Worm (Caenorhabditis elegans): Measurements from ENCODE around the gene sdz-33.

Gene sdz-33

DNA sequence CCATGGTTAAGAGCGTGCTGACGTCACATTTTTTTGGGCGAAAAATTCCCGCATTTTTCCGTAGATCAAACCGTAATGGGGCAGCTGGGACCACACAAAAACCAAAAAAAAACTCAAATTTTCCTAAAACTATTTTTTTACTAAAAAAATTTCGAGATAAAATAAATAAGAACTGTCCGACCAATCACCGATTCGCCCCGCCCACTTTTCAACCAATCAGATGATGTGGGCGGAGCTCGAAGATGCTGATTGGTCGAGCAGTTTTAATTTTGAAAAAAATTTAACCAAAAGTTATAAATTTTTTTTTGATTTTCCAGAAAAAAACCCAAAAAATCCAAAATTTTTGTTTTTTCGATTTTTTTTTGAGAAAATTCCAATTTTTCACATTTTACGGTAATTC, 7.3 kb upstream of the sdz-33 start:
- no peak for TF ChIP-seq nhr-23 (tag; optimal IDR thresholded peaks at IDR 0.05)
- peak; percentile 83 for TF ChIP-seq nfya-1 (tag; optimal IDR thresholded peaks at IDR 0.05; ENCODE audit: insufficient read depth)

DNA sequence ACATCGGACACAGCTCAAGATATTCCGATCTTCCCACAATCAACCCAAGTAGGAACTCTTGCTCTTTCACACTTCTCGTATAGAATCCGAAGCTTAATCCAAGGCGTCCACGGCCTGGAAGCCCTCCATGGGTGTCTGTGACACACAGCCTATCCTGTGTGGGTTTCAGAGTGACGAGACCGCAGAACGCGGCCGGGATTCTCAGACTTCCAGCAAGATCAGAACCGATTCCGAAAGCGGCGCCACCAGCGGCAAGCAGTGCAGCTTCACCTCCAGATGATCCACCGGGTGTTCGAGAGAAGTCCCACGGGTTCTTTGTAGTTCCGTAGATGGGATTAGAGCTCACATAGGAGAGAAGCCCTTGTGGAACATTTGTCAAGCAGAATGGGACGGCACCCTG, 4.5 kb upstream of the sdz-33 start:
- TF ChIP-seq nhr-12 (tag; optimal IDR thresholded peaks at IDR 0.05) (no peak), nhr-67 (tag; optimal IDR thresholded peaks at IDR 0.05) (no peak), lin-15B (tag; optimal IDR thresholded peaks at IDR 0.05) (no peak), pha-4 (tag; optimal IDR thresholded peaks at IDR 0.05) (no peak), nhr-43 (tag; optimal IDR thresholded peaks at IDR 0.05; ENCODE audit: poor library complexity, severe bottlenecking) (no peak), ama-1 (optimal IDR thresholded peaks at IDR 0.05) (no peak), ceh-82 (tag; optimal IDR thresholded peaks at IDR 0.05) (no peak), fkh-2 (tag; optimal IDR thresholded peaks at IDR 0.05) (no peak), elt-3 (tag; optimal IDR thresholded peaks at IDR 0.05) (no peak), jun-1 (tag; optimal IDR thresholded peaks at IDR 0.05) (no peak), lin-39 (tag; optimal IDR thresholded peaks at IDR 0.05) (no peak), unc-62 (GFP tag; optimal IDR thresholded peaks at IDR 0.05) (no peak), skn-1 (tag; optimal IDR thresholded peaks at IDR 0.05) (no peak), ceh-16 (tag; optimal IDR thresholded peaks at IDR 0.05) (no peak), pqm-1 (tag; optimal IDR thresholded peaks at IDR 0.05) (no peak), nhr-25 (tag; optimal IDR thresholded peaks at IDR 0.05) (no peak), ztf-11 (tag; optimal IDR thresholded peaks at IDR 0.05) (no peak), mdl-1 (tag; optimal IDR thresholded peaks at IDR 0.05) (no peak)

DNA sequence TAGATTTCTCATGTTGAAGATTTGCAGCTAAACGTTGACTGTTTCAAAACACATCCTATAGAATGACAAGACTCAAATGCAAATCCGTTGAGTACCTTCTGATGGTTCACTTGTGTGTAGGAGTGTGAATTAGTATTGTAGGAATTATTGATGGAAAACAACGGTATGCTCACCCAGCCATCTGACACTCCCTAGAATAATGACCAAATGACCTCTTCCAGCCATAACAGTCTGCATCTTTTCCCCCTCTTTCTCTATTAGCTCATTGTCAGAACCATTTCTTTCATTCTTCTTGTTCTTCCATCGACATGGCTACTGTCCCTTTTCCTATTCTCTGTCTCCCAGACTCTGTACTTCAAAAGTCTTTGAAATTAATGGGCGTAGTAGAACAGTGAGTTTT, 1.4 kb downstream of the sdz-33 start, which contains the start of gene fbxb-24:
TSS of gene fbxb-24 (plus strand) at position 301 of the 400 bp plus-strand sequence.
- TF ChIP-seq ztf-11 (tag; optimal IDR thresholded peaks at IDR 0.05) (no peak), pqm-1 (tag; optimal IDR thresholded peaks at IDR 0.05) (no peak), elt-1 (tag; optimal IDR thresholded peaks at IDR 0.05) (no peak), ztf-4 (tag; optimal IDR thresholded peaks at IDR 0.05) (no peak), nfya-1 (tag; optimal IDR thresholded peaks at IDR 0.05; ENCODE audit: insufficient read depth) (no peak), egl-5 (tag; optimal IDR thresholded peaks at IDR 0.05) (no peak), nhr-76 (tag; optimal IDR thresholded peaks at IDR 0.05) (no peak), sea-2 (GFP tag; optimal IDR thresholded peaks at IDR 0.05) (no peak), ama-1 (optimal IDR thresholded peaks at IDR 0.05) (no peak), nhr-237 (tag; optimal IDR thresholded peaks at IDR 0.05) (no peak), ceh-28 (tag; optimal IDR thresholded peaks at IDR 0.05) (no peak), ZK546.5 (tag; optimal IDR thresholded peaks at IDR 0.05) (no peak), lsy-12 (tag; optimal IDR thresholded peaks at IDR 0.05) (no peak), eor-1 (tag; optimal IDR thresholded peaks at IDR 0.05) (no peak)

DNA sequence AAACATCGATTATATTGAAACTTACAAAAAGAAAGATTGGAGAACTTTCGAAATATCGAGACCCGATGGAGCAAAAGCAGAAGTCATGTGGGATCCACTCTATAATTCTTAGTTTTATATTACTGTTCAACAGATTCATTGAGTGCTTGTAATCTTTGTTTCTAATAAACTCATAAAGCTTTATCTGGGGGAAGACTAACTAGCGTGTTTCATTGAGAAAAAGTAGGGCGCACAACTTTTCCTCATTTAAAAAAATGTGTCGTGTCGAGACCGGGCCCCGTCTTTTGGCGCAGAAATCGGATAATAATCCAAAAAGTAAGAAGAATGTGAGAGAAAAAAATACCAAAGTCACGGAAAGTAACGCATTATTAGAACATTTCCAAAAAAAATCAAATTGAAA, 2.5 kb downstream of the sdz-33 start, which contains the start of gene faah-4:
TSS of gene faah-4 (minus strand) at position 101 of the 400 bp plus-strand sequence.
- TF ChIP-seq mml-1 (tag; optimal IDR thresholded peaks at IDR 0.05) (no peak), elt-3 (tag; optimal IDR thresholded peaks at IDR 0.05) (no peak), skn-1 (tag; optimal IDR thresholded peaks at IDR 0.05) (no peak), nhr-12 (tag; optimal IDR thresholded peaks at IDR 0.05) (no peak), sea-2 (GFP tag; optimal IDR thresholded peaks at IDR 0.05) (no peak), ZK546.5 (tag; optimal IDR thresholded peaks at IDR 0.05) (no peak), fkh-2 (tag; optimal IDR thresholded peaks at IDR 0.05) (no peak), nhr-43 (tag; optimal IDR thresholded peaks at IDR 0.05; ENCODE audit: poor library complexity, severe bottlenecking) (no peak), lin-39 (tag; optimal IDR thresholded peaks at IDR 0.05) (no peak), ceh-16 (tag; optimal IDR thresholded peaks at IDR 0.05) (no peak), pha-4 (tag; optimal IDR thresholded peaks at IDR 0.05) (no peak), lsy-12 (tag; optimal IDR thresholded peaks at IDR 0.05) (no peak), nhr-25 (tag; optimal IDR thresholded peaks at IDR 0.05) (no peak), ceh-9 (tag; optimal IDR thresholded peaks at IDR 0.05) (no peak)

DNA sequence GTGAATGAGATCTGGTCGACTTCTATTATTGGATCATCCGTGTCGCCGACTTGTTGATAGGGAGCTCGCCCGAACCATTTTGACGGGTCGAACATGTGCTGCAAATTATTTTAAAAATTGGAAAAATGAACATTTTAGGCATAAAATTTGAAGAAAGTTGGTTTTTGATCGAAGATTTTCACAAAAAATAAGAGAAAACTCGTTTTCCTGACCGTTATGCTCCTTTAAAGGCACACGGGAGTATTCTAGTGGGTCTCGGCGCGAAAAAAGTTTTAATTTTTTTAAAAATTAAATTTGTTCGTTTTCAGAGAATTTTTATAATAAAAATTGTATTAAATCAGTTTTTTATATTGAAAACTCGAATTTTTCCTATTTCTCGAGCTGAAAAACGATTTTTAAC, 6.9 kb downstream of the sdz-33 start, which contains the start of gene Y56A3A.16:
TSS of gene Y56A3A.16 (minus strand) at position 101 of the 400 bp plus-strand sequence.
- no peak for TF ChIP-seq ceh-28 (tag; optimal IDR thresholded peaks at IDR 0.05)
- TF ChIP-seq nfya-1 (tag; optimal IDR thresholded peaks at IDR 0.05; ENCODE audit: insufficient read depth): no peak
- no peak for TF ChIP-seq lin-15B (tag; optimal IDR thresholded peaks at IDR 0.05)
- no peak for TF ChIP-seq aly-2 (tag; optimal IDR thresholded peaks at IDR 0.05)
- no peak for TF ChIP-seq nhr-76 (tag; optimal IDR thresholded peaks at IDR 0.05)
- TF ChIP-seq ama-1 (optimal IDR thresholded peaks at IDR 0.05): no peak
- TF ChIP-seq nhr-43 (tag; optimal IDR thresholded peaks at IDR 0.05; ENCODE audit: poor library complexity, severe bottlenecking): no peak
- no peak for TF ChIP-seq fkh-2 (tag; optimal IDR thresholded peaks at IDR 0.05)
